Worm (Caenorhabditis elegans): ENCODE data around the gene F32D8.12.

- TF ChIP-seq ceh-13 (GFP tag; optimal IDR thresholded peaks at IDR 0.05) = no peak
- no peak for TF ChIP-seq flt-1 (GFP tag; IDR thresholded peaks at IDR 0.05)
Measured at ce11 chrV:10856901-10857637, 33.8 kb downstream of the F32D8.12 start.
